Worm (Caenorhabditis elegans) whole organism, midembryonic: ENCODE results near the gene clc-29.

Experiments used
- klf-2 ChIP-seq: fragments of 200-800 bp; sonication (Bioruptor generic); conservative IDR thresholded peaks from 2 replicates; pipeline ENCODE4 v1.3.6; 2022; ENCODE audit warnings: missing genetic modification reagents, missing genetic modification characterization, missing compliant biosample characterization
- ref-1 ChIP-seq: fragments of 200-800 bp; sonication (Bioruptor generic); conservative IDR thresholded peaks from 2 replicates; pipeline ENCODE4 v1.3.6; 2022; ENCODE audit warnings: missing genetic modification reagents, missing genetic modification characterization, missing compliant biosample characterization
- ztf-23 ChIP-seq: fragments of 200-800 bp; sonication (Bioruptor generic); IDR thresholded peaks from 2 replicates; pipeline ENCODE4 v1.3.6; 2022; ENCODE audit warnings: missing genetic modification reagents, missing genetic modification characterization, missing compliant biosample characterization
- ztf-29 ChIP-seq: fragments of 200-800 bp; sonication (Bioruptor generic); IDR thresholded peaks from 2 replicates; pipeline ENCODE4 v1.3.6; 2022; ENCODE audit warnings: missing genetic modification reagents, missing genetic modification characterization, missing compliant biosample characterization

DNA sequence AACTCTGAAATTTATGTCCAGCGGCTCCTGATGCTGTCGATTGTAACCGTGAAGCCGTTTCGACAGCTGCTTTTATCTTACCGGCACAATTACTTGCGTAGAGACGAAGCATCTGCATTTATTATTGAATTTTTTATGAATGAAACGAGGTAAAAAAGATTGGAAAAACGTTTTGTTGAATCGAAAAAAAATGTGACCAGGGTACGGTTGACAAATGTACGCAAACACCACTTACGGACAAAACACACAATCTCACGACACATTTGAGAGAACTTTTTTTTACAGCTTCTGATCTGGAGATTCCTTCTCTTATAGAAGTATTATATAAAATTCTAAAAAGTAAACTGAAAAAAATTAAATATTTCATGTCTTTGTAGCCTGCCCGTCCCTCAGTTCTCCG lies 15.9 kb downstream of the clc-29 start, which contains the start of the genes mrps-18A and ZC262.2:
- TF ChIP-seq ztf-23 (GFP tag; lab: Robert Waterston, UW) = no peak
- no peak for TF ChIP-seq ztf-29 (GFP tag; lab: Robert Waterston, UW)
- no peak for TF ChIP-seq ref-1 (GFP tag; lab: Robert Waterston, UW)
- TF ChIP-seq klf-2 = no peak
